Fruit fly (Drosophila melanogaster) whole organism, embryonic: Measurements from ENCODE around the gene CG32537.

Source experiments
- CG10321 ChIP-seq: fragments of 200-800 bp; sonication (Bioruptor generic); IDR thresholded peaks from 2 replicates; pipeline ENCODE4 v1.3.6; 2022; ENCODE audit warnings: missing biosample characterization, missing genetic modification characterization
- CG11398 ChIP-seq: fragments of 200-800 bp; sonication (Bioruptor generic); optimal IDR thresholded peaks from 2 replicates; lab custom pipeline; 2016; ENCODE audit warnings: missing biosample characterization, missing genetic modification characterization
- CG13894 ChIP-seq: fragments of 200-800 bp; sonication (Bioruptor generic); optimal IDR thresholded peaks from 3 replicates; lab custom pipeline; 2018; ENCODE audit warnings: missing biosample characterization, mild to moderate bottlenecking, missing genetic modification characterization, moderate library complexity
- CG15269 ChIP-seq: fragments of 200-800 bp; sonication (Bioruptor generic); optimal IDR thresholded peaks from 2 replicates; lab custom pipeline; 2018; ENCODE audit warnings: missing biosample characterization, mild to moderate bottlenecking, missing genetic modification characterization, moderate library complexity
- CG16813 ChIP-seq: fragments of 200-800 bp; sonication (Bioruptor generic); IDR thresholded peaks from 3 replicates; pipeline ENCODE4 v1.3.6; 2022; ENCODE audit warnings: missing biosample characterization, missing genetic modification characterization; ENCODE audit not compliant: partially characterized antibody
- CG17385 ChIP-seq: fragments of 200-800 bp; sonication (Bioruptor generic); optimal IDR thresholded peaks from 3 replicates; lab custom pipeline; 2018; ENCODE audit warnings: missing biosample characterization, mild to moderate bottlenecking, missing genetic modification characterization
- CG18599 ChIP-seq: fragments of 200-800 bp; sonication (Bioruptor generic); optimal IDR thresholded peaks from 3 replicates; lab custom pipeline; 2017; ENCODE audit warnings: missing biosample characterization, missing genetic modification characterization, mild to moderate bottlenecking, moderate library complexity, missing genetic modification reagents
- CG2199 ChIP-seq: fragments of 200-800 bp; sonication (Bioruptor generic); IDR thresholded peaks from 3 replicates; pipeline ENCODE4 v1.3.6; 2022; ENCODE audit warnings: missing biosample characterization, missing genetic modification characterization
- CG30403 ChIP-seq: fragments of 200-800 bp; sonication (Bioruptor generic); optimal IDR thresholded peaks from 3 replicates; lab custom pipeline; 2016; ENCODE audit warnings: missing biosample characterization, missing genetic modification characterization
- CG31224 ChIP-seq: fragments of 200-800 bp; sonication (Bioruptor generic); IDR thresholded peaks from 2 replicates; pipeline ENCODE4 v1.3.6; 2022; ENCODE audit warnings: missing biosample characterization, missing genetic modification characterization
- CG32767 ChIP-seq: fragments of 200-800 bp; sonication (Bioruptor generic); IDR thresholded peaks from 2 replicates; pipeline ENCODE4 v1.3.6; 2022; ENCODE audit warnings: missing biosample characterization, missing genetic modification characterization
- CG32772 ChIP-seq: fragments of 200-800 bp; sonication (Bioruptor generic); IDR thresholded peaks from 2 replicates; pipeline ENCODE4 v1.3.6; 2022; ENCODE audit warnings: missing biosample characterization, missing genetic modification characterization
- CG34376 ChIP-seq: fragments of 200-800 bp; sonication (Bioruptor generic); optimal IDR thresholded peaks from 2 replicates; lab custom pipeline; 2018; ENCODE audit warnings: missing biosample characterization, mild to moderate bottlenecking, missing genetic modification characterization
- CG3838 ChIP-seq: fragments of 200-800 bp; sonication (Bioruptor generic); optimal IDR thresholded peaks from 3 replicates; lab custom pipeline; 2016; ENCODE audit warnings: missing biosample characterization, missing genetic modification characterization
- CG3847 ChIP-seq: fragments of 200-800 bp; sonication (Bioruptor generic); IDR thresholded peaks from 2 replicates; pipeline ENCODE4 v1.3.6; 2022; ENCODE audit warnings: missing biosample characterization, missing genetic modification characterization
- CG6765 ChIP-seq: fragments of 200-800 bp; sonication (Bioruptor generic); optimal IDR thresholded peaks from 3 replicates; lab custom pipeline; 2017; ENCODE audit warnings: missing biosample characterization, mild to moderate bottlenecking, missing genetic modification characterization
- CG7357 ChIP-seq: fragments of 200-800 bp; sonication (Bioruptor generic); IDR thresholded peaks from 3 replicates; pipeline ENCODE4 v1.3.6; 2022; ENCODE audit warnings: missing biosample characterization, missing genetic modification characterization
- CG7745 ChIP-seq: fragments of 200-800 bp; sonication (Bioruptor generic); optimal IDR thresholded peaks from 2 replicates; lab custom pipeline; 2018; ENCODE audit warnings: missing biosample characterization, mild to moderate bottlenecking, missing genetic modification characterization, moderate library complexity
- CG7786 ChIP-seq: fragments of 200-800 bp; sonication (Bioruptor generic); optimal IDR thresholded peaks from 2 replicates; lab custom pipeline; 2016; ENCODE audit warnings: missing biosample characterization, missing genetic modification characterization
- CG8924 ChIP-seq: fragments of 200-800 bp; optimal IDR thresholded peaks from 3 replicates; lab custom pipeline; 2019; ENCODE audit warnings: missing biosample characterization, mild to moderate bottlenecking, missing genetic modification characterization, moderate library complexity
- CG9609 ChIP-seq: fragments of 200-800 bp; sonication (Bioruptor generic); optimal IDR thresholded peaks from 3 replicates; lab custom pipeline; 2016; ENCODE audit warnings: missing biosample characterization, missing genetic modification characterization
- Chrac-16 ChIP-seq: fragments of 200-800 bp; sonication (Bioruptor generic); optimal IDR thresholded peaks from 3 replicates; lab custom pipeline; 2016; ENCODE audit warnings: missing biosample characterization, missing genetic modification characterization
- D19B ChIP-seq: fragments of 200-800 bp; sonication (Bioruptor generic); optimal IDR thresholded peaks from 2 replicates; lab custom pipeline; 2017; ENCODE audit warnings: missing biosample characterization, mild to moderate bottlenecking, missing genetic modification characterization
- Dfd ChIP-seq, 2 experiments: fragments of >200 bp; optimal IDR thresholded peaks; 2 replicates each; lab custom pipeline; 2017; ENCODE audit warnings: missing biosample characterization in 2 of 2, missing genetic modification characterization in 2 of 2
- Drgx ChIP-seq: fragments of 200-800 bp; sonication (Bioruptor generic); IDR thresholded peaks from 2 replicates; pipeline ENCODE4 v1.3.6; 2022; ENCODE audit warnings: missing biosample characterization, missing genetic modification characterization
- MTF-1 ChIP-seq: fragments of 200-800 bp; sonication (Bioruptor generic); optimal IDR thresholded peaks from 2 replicates; lab custom pipeline; 2018; ENCODE audit warnings: missing biosample characterization, mild to moderate bottlenecking, missing genetic modification characterization, borderline replicate concordance
- Myb ChIP-seq: fragments of 200-800 bp; sonication (Bioruptor generic); optimal IDR thresholded peaks from 2 replicates; lab custom pipeline; 2016; ENCODE audit warnings: missing biosample characterization, missing genetic modification characterization
- NFAT ChIP-seq: fragments of 200-800 bp; sonication (Bioruptor generic); IDR thresholded peaks from 2 replicates; pipeline ENCODE4 v1.3.6; 2022; ENCODE audit warnings: missing biosample characterization, missing genetic modification characterization
- Ravus ChIP-seq: fragments of 200-800 bp; sonication (Bioruptor generic); IDR thresholded peaks from 2 replicates; pipeline ENCODE4 v1.3.6; 2022; ENCODE audit warnings: missing biosample characterization, missing genetic modification characterization
- Vsx1 ChIP-seq: fragments of 200-800 bp; sonication (Bioruptor generic); optimal IDR thresholded peaks from 2 replicates; lab custom pipeline; 2017; ENCODE audit warnings: missing biosample characterization, mild to moderate bottlenecking, missing genetic modification characterization, missing genetic modification reagents
- al ChIP-seq: fragments of 200-800 bp; sonication (Bioruptor generic); IDR thresholded peaks from 2 replicates; pipeline ENCODE4 v1.3.6; 2022; ENCODE audit warnings: missing biosample characterization, missing genetic modification characterization
- ato ChIP-seq: fragments of 200-800 bp; sonication (Bioruptor generic); IDR thresholded peaks from 2 replicates; pipeline ENCODE4 v1.3.6; 2022; ENCODE audit warnings: missing biosample characterization, missing genetic modification characterization; ENCODE audit not compliant: partially characterized antibody
- bbx ChIP-seq: fragments of 200-800 bp; sonication (Bioruptor generic); IDR thresholded peaks from 2 replicates; pipeline ENCODE4 v1.3.6; 2022; ENCODE audit warnings: missing biosample characterization, missing genetic modification characterization; ENCODE audit not compliant: partially characterized antibody
- chif ChIP-seq, 2 experiments: fragments of 200-800 bp; sonication (Bioruptor generic); optimal IDR thresholded peaks; 3 replicates each; lab custom pipeline; 2016; ENCODE audit warnings: missing biosample characterization in 2 of 2, missing genetic modification characterization in 2 of 2
- corto ChIP-seq: fragments of 200-800 bp; sonication (Bioruptor generic); optimal IDR thresholded peaks from 2 replicates; lab custom pipeline; 2016; ENCODE audit warnings: missing biosample characterization, mild to moderate bottlenecking, missing genetic modification characterization, moderate library complexity
- dan ChIP-seq: fragments of 200-800 bp; sonication (Bioruptor generic); IDR thresholded peaks from 2 replicates; pipeline ENCODE4 v1.3.6; 2022; ENCODE audit warnings: missing biosample characterization, missing genetic modification characterization
- dm ChIP-seq: fragments of 200-800 bp; sonication (Bioruptor generic); optimal IDR thresholded peaks from 3 replicates; lab custom pipeline; 2016; ENCODE audit warnings: missing biosample characterization, missing genetic modification characterization
- eve ChIP-seq, 2 experiments: fragments of >200 bp; optimal IDR thresholded peaks; 2 replicates each; lab custom pipeline; 2017; ENCODE audit warnings: missing biosample characterization in 2 of 2, missing genetic modification characterization in 2 of 2
- grn ChIP-seq: fragments of 200-800 bp; sonication (Bioruptor generic); optimal IDR thresholded peaks from 3 replicates; lab custom pipeline; 2017; ENCODE audit warnings: missing biosample characterization, missing genetic modification characterization
- her ChIP-seq: fragments of 200-800 bp; sonication (Bioruptor generic); optimal IDR thresholded peaks from 2 replicates; lab custom pipeline; 2016; ENCODE audit warnings: missing biosample characterization, missing genetic modification characterization
- jumu ChIP-seq: fragments of 200-800 bp; sonication (Bioruptor generic); optimal IDR thresholded peaks from 3 replicates; lab custom pipeline; 2016; ENCODE audit warnings: missing biosample characterization, missing genetic modification characterization
- kay ChIP-seq: fragments of 200-800 bp; sonication (Bioruptor generic); optimal IDR thresholded peaks from 2 replicates; lab custom pipeline; 2016; ENCODE audit warnings: missing biosample characterization, missing genetic modification characterization
- nau ChIP-seq: fragments of 200-800 bp; sonication (Bioruptor generic); optimal IDR thresholded peaks from 3 replicates; lab custom pipeline; 2017; ENCODE audit warnings: missing biosample characterization, mild to moderate bottlenecking, missing genetic modification characterization, missing genetic modification reagents
- p53 ChIP-seq: fragments of 200-800 bp; sonication (Bioruptor generic); optimal IDR thresholded peaks from 2 replicates; lab custom pipeline; 2016; ENCODE audit warnings: missing biosample characterization, missing genetic modification characterization
- pho ChIP-seq: fragments of 200-800 bp; sonication (Bioruptor generic); optimal IDR thresholded peaks from 2 replicates; lab custom pipeline; 2016; ENCODE audit warnings: missing biosample characterization, missing genetic modification characterization
- repo ChIP-seq: fragments of 200-800 bp; sonication (Bioruptor generic); optimal IDR thresholded peaks from 2 replicates; lab custom pipeline; 2016; ENCODE audit warnings: missing biosample characterization, missing genetic modification characterization
- sob ChIP-seq: fragments of 200-800 bp; sonication (Bioruptor generic); IDR thresholded peaks from 2 replicates; pipeline ENCODE4 v1.3.6; 2022; ENCODE audit warnings: missing biosample characterization, missing genetic modification characterization
- toy ChIP-seq: fragments of 200-800 bp; sonication (Bioruptor generic); IDR thresholded peaks from 2 replicates; pipeline ENCODE4 v1.3.6; 2022; ENCODE audit warnings: missing biosample characterization, missing genetic modification characterization
- zfh1 ChIP-seq: fragments of 200-800 bp; sonication (Bioruptor generic); IDR thresholded peaks from 3 replicates; pipeline ENCODE4 v1.3.6; 2022; ENCODE audit warnings: missing biosample characterization, missing genetic modification characterization

CG32537 gene

dm6 chrX:19247200-19248052 lies 28.9 kb downstream of the CG32537 start, which contains the start of gene CG7992 (continued):
- TF ChIP-seq jumu (GFP tag; lab: Kevin White, UChicago) (peak; percentile 37), CG32767 (peak; percentile 56; the same call in 1 of the 2 replicates), CG3847 (GFP tag; lab: Robert Waterston, UW) (peak; percentile 48), al (GFP tag; lab: Robert Waterston, UW) (peak; percentile 46; the same call in 1 of the 2 replicates), CG10321 (GFP tag; lab: Robert Waterston, UW) (no peak), Ravus (GFP tag; lab: Robert Waterston, UW) (no peak), CG30403 (GFP tag; lab: Kevin White, UChicago) (peak; percentile 70), CG17385 (GFP tag; lab: Kevin White, UChicago) (peak; percentile 58), MTF-1 (GFP tag; lab: Kevin White, UChicago) (no peak), CG32772 (GFP tag; lab: Robert Waterston, UW) (peak; percentile 41; the same call in 1 of the 2 replicates), CG7745 (tag; lab: Kevin White, UChicago) (no peak), ato (no peak), CG13894 (tag; lab: Kevin White, UChicago) (peak; percentile 4), Dfd (GFP tag; optimal IDR thresholded peaks at IDR 0.05; lab: Kevin White, UChicago) (no peak), p53 (peak; percentile 28), CG7786 (peak; percentile 67), Drgx (GFP tag; lab: Robert Waterston, UW) (peak; percentile 23; the same call in 1 of the 2 replicates), dm (GFP tag; lab: Kevin White, UChicago) (peak; percentile 53), kay (GFP tag; lab: Kevin White, UChicago) (peak; percentile 88), corto (GFP tag; lab: Kevin White, UChicago) (no peak), repo (GFP tag; lab: Kevin White, UChicago) (peak; percentile 34), D19B (GFP tag; lab: Kevin White, UChicago) (peak; percentile 53), pho (peak; percentile 74), CG15269 (tag; lab: Kevin White, UChicago) (peak; percentile 69), chif (GFP tag; optimal IDR thresholded peaks at IDR 0.05; lab: Kevin White, UChicago) (peak; percentile 47 to 52), CG16813 (no peak), nau (GFP tag; lab: Kevin White, UChicago) (no peak), eve (GFP tag; optimal IDR thresholded peaks at IDR 0.05; lab: Kevin White, UChicago) (no peak), Chrac-16 (GFP tag; lab: Kevin White, UChicago) (peak; percentile 21), CG7357 (GFP tag; lab: Robert Waterston, UW) (peak; percentile 25; the same call in 1 of the 3 replicates), Myb (peak; percentile 52), bbx (no peak), CG31224 (GFP tag; lab: Robert Waterston, UW) (no peak), dan (GFP tag; lab: Robert Waterston, UW) (no peak), CG34376 (peak; percentile 97), CG2199 (peak; percentile 50; the same call in 1 of the 3 replicates), CG9609 (GFP tag; lab: Kevin White, UChicago) (peak; percentile 55), CG3838 (GFP tag; lab: Kevin White, UChicago) (no peak), CG11398 (GFP tag; lab: Kevin White, UChicago) (peak; percentile 39), CG18599 (GFP tag; lab: Kevin White, UChicago) (peak; percentile 74), zfh1 (no peak), sob (GFP tag; lab: Robert Waterston, UW) (peak; percentile 19; the same call in 1 of the 2 replicates), her (peak; percentile 18), CG8924 (tag; lab: Kevin White, UChicago) (peak; percentile 47), grn (GFP tag; lab: Kevin White, UChicago) (peak; percentile 89), toy (GFP tag; lab: Robert Waterston, UW) (no peak), Vsx1 (peak; percentile 47), NFAT (GFP tag; lab: Robert Waterston, UW) (peak; percentile 17; the same call in 1 of the 2 replicates), CG6765 (GFP tag; lab: Kevin White, UChicago) (peak; percentile 51)
